Fruit fly (Drosophila melanogaster): ENCODE results near the gene koko.

The koko gene

dm6 chr3R:18365978-18366643 is 36.7 kb upstream of the koko start, which contains the start of the genes WRNexo and Nup43 (continued):
- no peak for TF ChIP-seq CG11762 (GFP tag; optimal IDR thresholded peaks at IDR 0.05; ENCODE audit: insufficient read depth)
- TF ChIP-seq Eip93F (GFP tag; optimal IDR thresholded peaks at IDR 0.05), result no peak
- peak; percentile 72 for TF ChIP-seq Eip78C (GFP tag)
- TF ChIP-seq net (GFP tag; optimal IDR thresholded peaks at IDR 0.05), result peak; percentile 4

DNA sequence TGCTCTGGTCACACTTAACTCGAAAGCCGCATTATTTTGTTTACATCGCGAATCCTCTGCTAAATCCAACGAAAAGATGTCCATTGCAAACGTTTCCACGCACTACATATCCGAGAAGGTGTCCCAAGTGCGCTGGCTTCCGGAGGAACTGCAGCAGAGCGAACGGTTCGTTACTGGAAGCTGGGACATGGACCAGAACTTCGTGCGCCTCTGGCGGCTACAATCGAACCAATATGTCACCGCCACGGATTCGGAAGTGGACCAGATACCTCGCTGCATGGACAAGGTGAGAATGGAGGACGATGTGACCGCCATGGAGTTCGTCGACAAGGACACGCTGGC is 36.2 kb upstream of the koko start:
- TF ChIP-seq CG3032 (tag; optimal IDR thresholded peaks at IDR 0.05) (no peak), CG11294 (GFP tag; IDR thresholded peaks at IDR 0.05) (no peak), spab (GFP tag; optimal IDR thresholded peaks at IDR 0.05) (no peak), Eip75B (GFP tag; optimal IDR thresholded peaks at IDR 0.05) (no peak), dsx (GFP tag; optimal IDR thresholded peaks at IDR 0.05; ENCODE audit: poor library complexity, severe bottlenecking) (no peak), CG32006 (GFP tag; optimal IDR thresholded peaks at IDR 0.05) (no peak), CG11902 (GFP tag; optimal IDR thresholded peaks at IDR 0.05) (no peak)

DNA sequence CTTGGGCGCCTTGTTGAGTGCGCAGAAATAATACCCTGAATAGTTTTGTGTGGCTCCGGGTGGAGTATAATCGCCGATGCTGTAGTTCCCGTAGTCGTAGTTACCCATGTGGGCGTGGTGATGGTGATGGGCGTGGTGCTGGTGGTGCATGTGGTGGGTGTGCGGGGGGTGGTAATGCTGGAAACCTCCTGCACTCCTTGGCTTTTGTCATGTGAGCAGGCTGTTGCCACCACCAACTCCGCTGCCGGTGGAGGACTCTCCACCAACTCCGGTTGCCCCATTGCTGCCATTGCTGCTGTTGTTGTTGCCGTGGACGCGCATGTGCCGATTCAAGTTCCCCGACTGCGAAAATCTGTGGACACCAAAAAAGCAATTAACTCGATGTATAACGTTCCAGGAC is 34.2 kb upstream of the koko start:
- TF ChIP-seq salr (GFP tag; optimal IDR thresholded peaks at IDR 0.05), result no peak
- TF ChIP-seq CG9139 (GFP tag; optimal IDR thresholded peaks at IDR 0.05), result no peak
- TF ChIP-seq CG8319 (GFP tag; optimal IDR thresholded peaks at IDR 0.05), result no peak
- TF ChIP-seq CG8632 (GFP tag; optimal IDR thresholded peaks at IDR 0.05), result no peak
- TF ChIP-seq Smox (GFP tag; optimal IDR thresholded peaks at IDR 0.05), result no peak
- no peak for TF ChIP-seq Eip75B (GFP tag; optimal IDR thresholded peaks at IDR 0.05)
- TF ChIP-seq Eip93F (GFP tag; optimal IDR thresholded peaks at IDR 0.05), result no peak
- no peak for TF ChIP-seq CG15336 (GFP tag; IDR thresholded peaks at IDR 0.05)
- TF ChIP-seq fd59A (GFP tag; optimal IDR thresholded peaks at IDR 0.05), result no peak
- no peak for TF ChIP-seq Sox14 (GFP tag; optimal IDR thresholded peaks at IDR 0.05)
- TF ChIP-seq Ets21C (GFP tag; optimal IDR thresholded peaks at IDR 0.05), result no peak
- TF ChIP-seq esn (GFP tag; optimal IDR thresholded peaks at IDR 0.05), result no peak
- no peak for TF ChIP-seq Eip78C (GFP tag)
- no peak for TF ChIP-seq Met (GFP tag; optimal IDR thresholded peaks at IDR 0.05)
- no peak for TF ChIP-seq CG6854 (GFP tag; optimal IDR thresholded peaks at IDR 0.05)
- no peak for TF ChIP-seq CG6276 (GFP tag; optimal IDR thresholded peaks at IDR 0.05)
- no peak for TF ChIP-seq CG31627 (GFP tag; optimal IDR thresholded peaks at IDR 0.05)
- TF ChIP-seq acj6 (GFP tag; optimal IDR thresholded peaks at IDR 0.05), result no peak
- no peak for TF ChIP-seq CG16779 (tag; optimal IDR thresholded peaks at IDR 0.05)

DNA sequence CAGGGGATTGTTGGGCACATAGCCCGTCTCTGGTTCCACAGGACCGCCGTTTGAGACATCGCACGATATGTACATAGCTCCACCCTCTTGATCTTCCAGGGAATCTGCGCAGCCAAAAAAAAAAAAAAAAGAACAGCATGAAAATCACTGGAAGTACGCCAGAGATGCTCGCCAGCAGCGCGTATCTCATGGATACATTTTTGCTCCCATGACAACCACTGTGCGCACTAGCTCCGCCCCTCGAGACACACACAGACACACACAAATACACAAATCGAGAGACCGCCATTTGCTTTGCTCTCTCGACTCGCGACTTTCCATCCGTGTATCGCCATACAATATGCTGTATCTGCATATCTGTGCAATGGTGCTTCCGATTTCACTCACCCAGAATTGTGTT is 31.5 kb upstream of the koko start:
- TF ChIP-seq Hr4 (GFP tag; optimal IDR thresholded peaks at IDR 0.05) (peak; percentile 49), CG8632 (GFP tag; optimal IDR thresholded peaks at IDR 0.05) (peak; percentile 22), CG6163 (GFP tag; IDR thresholded peaks at IDR 0.05) (peak; percentile 70), Sox14 (GFP tag; optimal IDR thresholded peaks at IDR 0.05) (no peak), Eip75B (GFP tag; optimal IDR thresholded peaks at IDR 0.05) (no peak), eg (GFP tag; IDR thresholded peaks at IDR 0.05) (peak; percentile 82), CG4318 (GFP tag; optimal IDR thresholded peaks at IDR 0.05) (no peak), achi (GFP tag; optimal IDR thresholded peaks at IDR 0.05) (peak; percentile 42), CG11294 (GFP tag; IDR thresholded peaks at IDR 0.05) (no peak), Hr38 (GFP tag; optimal IDR thresholded peaks at IDR 0.05) (no peak), Sox102F (GFP tag; optimal IDR thresholded peaks at IDR 0.05) (no peak), CG34406 (GFP tag; optimal IDR thresholded peaks at IDR 0.05) (peak; percentile 5), fkh (GFP tag; optimal IDR thresholded peaks at IDR 0.05) (no peak), Sox15 (GFP tag; optimal IDR thresholded peaks at IDR 0.05) (no peak), CG8319 (GFP tag; optimal IDR thresholded peaks at IDR 0.05) (no peak), CG10631 (GFP tag; optimal IDR thresholded peaks at IDR 0.05) (peak; percentile 19), CG32006 (GFP tag; optimal IDR thresholded peaks at IDR 0.05) (no peak), svp (GFP tag) (no peak), Ets96B (tag; optimal IDR thresholded peaks at IDR 0.05) (peak; percentile 12), Met (GFP tag; optimal IDR thresholded peaks at IDR 0.05) (peak; percentile 32), fd59A (GFP tag; optimal IDR thresholded peaks at IDR 0.05) (no peak), vri (GFP tag; optimal IDR thresholded peaks at IDR 0.05) (no peak), Smox (GFP tag; optimal IDR thresholded peaks at IDR 0.05) (no peak), fd85E (GFP tag; optimal IDR thresholded peaks at IDR 0.05) (no peak), CG9139 (GFP tag; optimal IDR thresholded peaks at IDR 0.05) (no peak), CG3919 (GFP tag; optimal IDR thresholded peaks at IDR 0.05) (peak; percentile 33), CG6792 (GFP tag; optimal IDR thresholded peaks at IDR 0.05) (no peak), CG11762 (GFP tag; optimal IDR thresholded peaks at IDR 0.05; ENCODE audit: insufficient read depth) (no peak), Eip93F (GFP tag; optimal IDR thresholded peaks at IDR 0.05) (no peak), CG6808 (GFP tag; optimal IDR thresholded peaks at IDR 0.05) (no peak), CG31627 (GFP tag; optimal IDR thresholded peaks at IDR 0.05) (no peak)
